Worm (Caenorhabditis elegans): ENCODE results near the gene pqn-51.

DNA sequence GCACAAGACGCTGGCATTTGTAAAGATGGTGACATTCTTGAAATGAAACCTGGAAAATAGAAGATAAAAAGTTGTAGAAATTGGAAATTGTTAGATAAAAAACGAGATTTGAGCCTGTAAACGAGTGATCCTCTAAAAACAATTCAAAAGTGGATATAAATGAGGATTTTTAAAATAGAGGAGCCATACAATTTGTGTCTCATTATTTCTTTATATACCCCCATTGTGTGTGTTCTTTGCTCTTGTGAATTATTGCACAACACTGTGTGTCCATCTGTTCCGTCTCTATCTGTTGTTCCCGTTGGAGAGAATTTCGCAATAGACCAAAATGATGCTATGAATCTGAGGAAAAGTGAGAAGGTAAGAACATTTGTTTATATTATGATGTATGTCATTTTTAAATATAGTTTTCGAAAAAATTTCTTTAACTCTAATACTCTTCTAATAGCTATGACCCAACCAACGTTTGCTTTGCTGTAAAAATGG lies 37.6 kb downstream of the pqn-51 start, which contains the start of gene Y58A7A.5:
- TF ChIP-seq gei-17 (GFP tag; optimal IDR thresholded peaks at IDR 0.05) (no peak), ets-4 (GFP tag; optimal IDR thresholded peaks at IDR 0.05) (no peak), cebp-2 (GFP tag; IDR thresholded peaks at IDR 0.05) (no peak)

All from whole organism, young adult.